Fruit fly (Drosophila melanogaster): ENCODE results near the gene CG9926.

CG9926 gene

dm6 chr3R:13918045-13918444 is 32.9 kb downstream of the CG9926 start:
- TF ChIP-seq CG8301 (tag; optimal IDR thresholded peaks at IDR 0.05) (no peak), EcR (GFP tag; optimal IDR thresholded peaks at IDR 0.05) (no peak), Snoo (tag; optimal IDR thresholded peaks at IDR 0.05) (no peak), Pif1A (GFP tag; optimal IDR thresholded peaks at IDR 0.05) (no peak), gl (tag; optimal IDR thresholded peaks at IDR 0.05) (no peak), Pif1B (GFP tag; optimal IDR thresholded peaks at IDR 0.05) (no peak), CG8159 (tag; optimal IDR thresholded peaks at IDR 0.05) (peak; percentile 51), CG15710 (tag; optimal IDR thresholded peaks at IDR 0.05) (peak; percentile 42), CG14655 (GFP tag; optimal IDR thresholded peaks at IDR 0.05) (peak; percentile 29), rn (GFP tag; IDR thresholded peaks at IDR 0.05) (no peak), CG17806 (tag; optimal IDR thresholded peaks at IDR 0.05) (peak; percentile 28), CG10348 (GFP tag; IDR thresholded peaks at IDR 0.05) (no peak), fd96Ca (GFP tag; IDR thresholded peaks at IDR 0.05) (no peak), D1 (tag; optimal IDR thresholded peaks at IDR 0.05) (no peak), CG32121 (GFP tag; IDR thresholded peaks at IDR 0.05) (no peak), CG4496 (GFP tag; IDR thresholded peaks at IDR 0.05) (no peak), Ets98B (GFP tag; IDR thresholded peaks at IDR 0.05) (no peak), CG9948 (tag; optimal IDR thresholded peaks at IDR 0.05) (peak; percentile 26), CG13204 (GFP tag; optimal IDR thresholded peaks at IDR 0.05) (no peak), CG12605 (GFP tag; IDR thresholded peaks at IDR 0.05) (no peak), CG34367 (tag; optimal IDR thresholded peaks at IDR 0.05) (peak; percentile 31)

dm6 chr3R:13916546-13916945 is 34.4 kb downstream of the CG9926 start:
- TF ChIP-seq Pif1B (GFP tag; optimal IDR thresholded peaks at IDR 0.05) (no peak), CG34367 (tag; optimal IDR thresholded peaks at IDR 0.05) (peak; percentile 63), CG14655 (GFP tag; optimal IDR thresholded peaks at IDR 0.05) (peak; percentile 30), Pif1A (GFP tag; optimal IDR thresholded peaks at IDR 0.05) (peak; percentile 15), rn (GFP tag; IDR thresholded peaks at IDR 0.05) (no peak), CG9948 (tag; optimal IDR thresholded peaks at IDR 0.05) (peak; percentile 66), fd96Ca (GFP tag; IDR thresholded peaks at IDR 0.05) (no peak), EcR (GFP tag; optimal IDR thresholded peaks at IDR 0.05) (no peak), CG8301 (tag; optimal IDR thresholded peaks at IDR 0.05) (no peak), Snoo (tag; optimal IDR thresholded peaks at IDR 0.05) (no peak), CG4496 (GFP tag; IDR thresholded peaks at IDR 0.05) (no peak), gl (tag; optimal IDR thresholded peaks at IDR 0.05) (peak; percentile 35), CG32121 (GFP tag; IDR thresholded peaks at IDR 0.05) (no peak), CG8159 (tag; optimal IDR thresholded peaks at IDR 0.05) (peak; percentile 77), CG10348 (GFP tag; IDR thresholded peaks at IDR 0.05) (no peak), Ets98B (GFP tag; IDR thresholded peaks at IDR 0.05) (no peak), CG15710 (tag; optimal IDR thresholded peaks at IDR 0.05) (peak; percentile 74), CG13204 (GFP tag; optimal IDR thresholded peaks at IDR 0.05) (no peak), CG12605 (GFP tag; IDR thresholded peaks at IDR 0.05) (no peak), D1 (tag; optimal IDR thresholded peaks at IDR 0.05) (no peak), CG17806 (tag; optimal IDR thresholded peaks at IDR 0.05) (peak; percentile 53)

- TF ChIP-seq Snoo (tag; optimal IDR thresholded peaks at IDR 0.05) (peak; percentile 68), CG34367 (tag; optimal IDR thresholded peaks at IDR 0.05) (peak; percentile 71), CG4496 (GFP tag; IDR thresholded peaks at IDR 0.05) (peak; percentile 61; the same call in 2 of the 3 replicates), rn (GFP tag; IDR thresholded peaks at IDR 0.05) (no peak), CG8301 (tag; optimal IDR thresholded peaks at IDR 0.05) (peak; percentile 40), CG32121 (GFP tag; IDR thresholded peaks at IDR 0.05) (no peak), CG12605 (GFP tag; IDR thresholded peaks at IDR 0.05) (no peak), D1 (tag; optimal IDR thresholded peaks at IDR 0.05) (no peak), CG9948 (tag; optimal IDR thresholded peaks at IDR 0.05) (peak; percentile 76), Ets98B (GFP tag; IDR thresholded peaks at IDR 0.05) (0 out of 2 replicates have a peak, but pooled peaks have one; percentile 17), CG8159 (tag; optimal IDR thresholded peaks at IDR 0.05) (peak; percentile 86), fd96Ca (GFP tag; IDR thresholded peaks at IDR 0.05) (0 out of 3 replicates have a peak, but pooled peaks have one; percentile 58), CG10348 (GFP tag; IDR thresholded peaks at IDR 0.05) (no peak), CG14655 (GFP tag; optimal IDR thresholded peaks at IDR 0.05) (peak; percentile 58), Pif1B (GFP tag; optimal IDR thresholded peaks at IDR 0.05) (peak; percentile 52), CG15710 (tag; optimal IDR thresholded peaks at IDR 0.05) (peak; percentile 86), CG13204 (GFP tag; optimal IDR thresholded peaks at IDR 0.05) (peak; percentile 69), CG17806 (tag; optimal IDR thresholded peaks at IDR 0.05) (peak; percentile 78), Pif1A (GFP tag; optimal IDR thresholded peaks at IDR 0.05) (peak; percentile 71), gl (tag; optimal IDR thresholded peaks at IDR 0.05) (peak; percentile 54), EcR (GFP tag; optimal IDR thresholded peaks at IDR 0.05) (no peak)
Measured at dm6 chr3R:13915646-13916045, 35.3 kb downstream of the CG9926 start.

- no peak for TF ChIP-seq EcR (GFP tag; optimal IDR thresholded peaks at IDR 0.05)
- no peak for TF ChIP-seq D1 (tag; optimal IDR thresholded peaks at IDR 0.05)
- peak; percentile 54 for TF ChIP-seq Snoo (tag; optimal IDR thresholded peaks at IDR 0.05)
- TF ChIP-seq rn (GFP tag; IDR thresholded peaks at IDR 0.05) = no peak
- TF ChIP-seq CG34367 (tag; optimal IDR thresholded peaks at IDR 0.05) = no peak
Measured at dm6 chr3R:13914760-13915417, 36.0 kb downstream of the CG9926 start.

- TF ChIP-seq CG14655 (GFP tag; optimal IDR thresholded peaks at IDR 0.05) (no peak), EcR (GFP tag; optimal IDR thresholded peaks at IDR 0.05) (no peak), Pif1B (GFP tag; optimal IDR thresholded peaks at IDR 0.05) (no peak), CG8159 (tag; optimal IDR thresholded peaks at IDR 0.05) (no peak), CG13204 (GFP tag; optimal IDR thresholded peaks at IDR 0.05) (no peak), CG9948 (tag; optimal IDR thresholded peaks at IDR 0.05) (no peak), fd96Ca (GFP tag; IDR thresholded peaks at IDR 0.05) (no peak)
Measured at dm6 chr3R:13913586-13913985, 37.4 kb downstream of the CG9926 start.
